Fruit fly (Drosophila melanogaster): ENCODE results near the gene cactin.

DNA sequence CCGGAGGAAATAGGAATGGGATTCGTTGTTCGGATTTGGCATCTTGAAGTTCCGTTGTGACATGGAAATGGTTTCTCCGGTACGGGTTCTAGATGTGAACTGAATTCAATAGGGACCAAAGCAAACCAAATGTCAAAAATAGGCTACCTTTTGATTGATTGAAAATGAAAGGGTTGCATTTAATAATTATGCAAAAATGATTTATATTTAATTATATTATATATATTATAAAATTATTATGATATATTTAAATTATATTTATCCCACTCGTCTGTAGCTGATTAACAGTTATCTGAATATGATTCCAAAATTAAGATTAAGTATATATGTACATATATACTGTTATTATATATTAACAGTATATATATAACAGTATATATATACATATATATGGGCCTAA is 33.2 kb upstream of the cactin start, which contains the start of gene jb:
- TF ChIP-seq psq (optimal IDR thresholded peaks at IDR 0.05) (no peak), EcR (GFP tag; optimal IDR thresholded peaks at IDR 0.05) (no peak), pan (optimal IDR thresholded peaks at IDR 0.05) (no peak)

Measured in whole organism.